Fruit fly (Drosophila melanogaster) whole organism, prepupa: ENCODE data around the gene CG31176.
A peak's percentile ranks its signal among the peaks of the same experiment; 100 is the strongest.

Experiments
- CG10669 ChIP-seq: fragments of 200-800 bp; sonication (Bioruptor generic); optimal IDR thresholded peaks from 3 replicates; lab custom pipeline; 2018; ENCODE audit warnings: missing biosample characterization, mild to moderate bottlenecking, missing genetic modification characterization, moderate library complexity
- CG11902 ChIP-seq: fragments of 200-800 bp; sonication (Bioruptor generic); optimal IDR thresholded peaks from 3 replicates; lab custom pipeline; 2016; ENCODE audit warnings: missing biosample characterization, missing genetic modification characterization
- CG15336 ChIP-seq: fragments of 200-800 bp; sonication (Bioruptor generic); IDR thresholded peaks from 2 replicates; pipeline ENCODE4 v1.3.6; 2022; ENCODE audit warnings: missing biosample characterization, missing genetic modification characterization
- CG6276 ChIP-seq: fragments of 200-800 bp; sonication (Bioruptor generic); optimal IDR thresholded peaks from 2 replicates; lab custom pipeline; 2017; ENCODE audit warnings: missing biosample characterization, mild to moderate bottlenecking, missing genetic modification characterization
- Eip93F ChIP-seq: fragments of 200-800 bp; sonication (Bioruptor generic); optimal IDR thresholded peaks from 2 replicates; lab custom pipeline; 2016; ENCODE audit warnings: missing biosample characterization, mild to moderate bottlenecking, missing genetic modification characterization
- Hr39 ChIP-seq: fragments of 200-800 bp; sonication (Bioruptor generic); optimal IDR thresholded peaks from 2 replicates; lab custom pipeline; 2016; ENCODE audit warnings: missing biosample characterization, missing genetic modification characterization
- Lpt ChIP-seq: fragments of 200-800 bp; sonication (Bioruptor generic); optimal IDR thresholded peaks from 3 replicates; lab custom pipeline; 2016; ENCODE audit warnings: missing biosample characterization, missing genetic modification characterization
- Sox14 ChIP-seq: fragments of 200-800 bp; sonication (Bioruptor generic); optimal IDR thresholded peaks from 3 replicates; lab custom pipeline; 2016; ENCODE audit warnings: missing biosample characterization, missing genetic modification characterization
- achi ChIP-seq: fragments of 200-800 bp; sonication (Bioruptor generic); optimal IDR thresholded peaks from 3 replicates; lab custom pipeline; 2016; ENCODE audit warnings: missing biosample characterization, missing genetic modification characterization
- salr ChIP-seq, 2 experiments: fragments of 200-800 bp; sonication (Bioruptor generic); optimal IDR thresholded peaks; 3 replicates each; lab custom pipeline; 2016 to 2018; ENCODE audit warnings: missing biosample characterization in 2 of 2, missing genetic modification characterization in 2 of 2, mild to moderate bottlenecking in 1 of 2
- spab ChIP-seq: fragments of 200-800 bp; sonication (Bioruptor generic); optimal IDR thresholded peaks from 2 replicates; lab custom pipeline; 2017; ENCODE audit warnings: missing biosample characterization, mild to moderate bottlenecking, missing genetic modification characterization, missing genetic modification reagents

DNA sequence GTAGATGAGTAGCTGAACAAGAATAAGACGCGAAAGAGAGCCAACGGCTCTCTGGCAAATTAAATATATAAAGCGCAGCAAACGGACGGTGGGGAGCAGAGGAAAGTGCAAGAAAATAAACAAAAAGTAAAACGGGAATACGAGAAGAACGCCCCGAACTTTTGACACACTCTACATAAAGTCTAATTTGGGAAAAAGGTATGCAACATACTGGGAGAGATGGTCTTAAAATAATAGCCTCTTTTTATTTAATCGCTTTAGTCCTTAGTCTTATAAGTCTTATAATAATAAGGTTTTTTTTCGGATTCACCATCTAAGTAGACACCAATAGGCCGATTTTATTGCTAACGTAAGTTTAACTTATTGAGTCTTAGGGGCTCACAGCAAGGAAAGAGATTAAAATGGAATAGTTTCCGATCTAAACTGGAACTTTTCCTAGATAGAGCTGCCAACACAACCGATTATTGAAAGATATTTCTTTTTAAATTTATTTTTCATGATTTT lies 66.5 kb downstream of the CG31176 start:
- peak; percentile 35 for TF ChIP-seq Lpt
- peak; percentile 1 for TF ChIP-seq CG11902 (GFP tag; lab: Kevin White, UChicago)
- peak; percentile 38 for TF ChIP-seq Hr39 (GFP tag; lab: Kevin White, UChicago)
- peak; percentile 42 for TF ChIP-seq Sox14 (GFP tag; lab: Kevin White, UChicago)
- TF ChIP-seq CG15336 (GFP tag; lab: Robert Waterston, UW) = 0 out of 2 replicates have a peak, but pooled peaks have one; percentile 18
- no peak for TF ChIP-seq Eip93F (GFP tag; lab: Kevin White, UChicago)
- TF ChIP-seq CG10669 (GFP tag; lab: Kevin White, UChicago) = peak; percentile 36
- TF ChIP-seq CG6276 (GFP tag; lab: Kevin White, UChicago) = peak; percentile 28
- peak; percentile 47 for TF ChIP-seq achi (GFP tag; lab: Kevin White, UChicago)
- TF ChIP-seq salr (GFP tag; optimal IDR thresholded peaks at IDR 0.05; lab: Kevin White, UChicago) = peak in 1 of 2 experiments; percentile 68
- TF ChIP-seq spab (GFP tag; lab: Kevin White, UChicago) = peak; percentile 54
